Worm (Caenorhabditis elegans) whole organism, young adult: ENCODE results near the gene abu-2.

Source experiments
- B0336.3 ChIP-seq: fragments of 200-800 bp; sonication (Bioruptor generic); IDR thresholded peaks from 2 replicates; pipeline ENCODE4 v1.3.6; 2022; ENCODE audit warnings: missing genetic modification characterization, missing compliant biosample characterization
- F10E7.11 ChIP-seq: sonication (generic microtip); optimal IDR thresholded peaks from 2 replicates; lab custom pipeline; 2017; ENCODE audit warnings: mild to moderate bottlenecking, missing genetic modification characterization, moderate library complexity, missing compliant biosample characterization
- F52B5.7 ChIP-seq: sonication (generic microtip); optimal IDR thresholded peaks from 2 replicates; lab custom pipeline; 2016; ENCODE audit warnings: mild to moderate bottlenecking, missing genetic modification characterization, missing compliant biosample characterization
- F57A8.1 ChIP-seq: fragments of 200-800 bp; sonication (Bioruptor generic); optimal IDR thresholded peaks from 2 replicates; lab custom pipeline; 2018; ENCODE audit warnings: mild to moderate bottlenecking, missing genetic modification characterization, moderate library complexity, missing compliant biosample characterization
- Y53F4B.3 ChIP-seq: fragments of 200-800 bp; sonication (Bioruptor generic); IDR thresholded peaks from 2 replicates; pipeline ENCODE4 v1.3.6; 2022; ENCODE audit warnings: missing genetic modification reagents, missing genetic modification characterization, missing compliant biosample characterization
- Y95B8A.8 ChIP-seq: fragments of 200-800 bp; sonication (Bioruptor generic); IDR thresholded peaks from 2 replicates; pipeline ENCODE4 v1.3.6; 2022; ENCODE audit warnings: missing genetic modification reagents, missing genetic modification characterization, missing compliant biosample characterization
- ZK185.1 ChIP-seq: sonication (generic microtip); optimal IDR thresholded peaks from 2 replicates; lab custom pipeline; 2016; ENCODE audit warnings: mild to moderate bottlenecking, missing genetic modification characterization, missing compliant biosample characterization; ENCODE audit not compliant: poor library complexity, severe bottlenecking
- die-1 ChIP-seq: sonication (generic microtip); optimal IDR thresholded peaks from 2 replicates; lab custom pipeline; 2016; ENCODE audit warnings: missing genotype, mild to moderate bottlenecking, missing genetic modification characterization, missing compliant biosample characterization
- dox-1 ChIP-seq: fragments of 200-800 bp; sonication (Bioruptor generic); IDR thresholded peaks from 2 replicates; pipeline ENCODE4 v1.3.6; 2022; ENCODE audit warnings: missing genetic modification reagents, missing genetic modification characterization, missing compliant biosample characterization
- dpl-1 ChIP-seq: fragments of 150-350 bp; optimal IDR thresholded peaks from 2 replicates; lab custom pipeline; 2014; ENCODE audit warnings: missing biosample characterization, missing genetic modification reagents, missing genetic modification characterization
- efl-1 ChIP-seq: fragments of 150-350 bp; optimal IDR thresholded peaks from 2 replicates; lab custom pipeline; 2014; ENCODE audit warnings: missing biosample characterization, missing genetic modification reagents, missing genetic modification characterization
- egl-18 ChIP-seq: fragments of 200-800 bp; sonication (Bioruptor generic); IDR thresholded peaks from 2 replicates; pipeline ENCODE4 v1.3.6; 2022; ENCODE audit warnings: missing genetic modification reagents, missing genetic modification characterization, missing compliant biosample characterization
- ekl-4 ChIP-seq: fragments of 200-800 bp; sonication (Bioruptor generic); IDR thresholded peaks from 2 replicates; pipeline ENCODE4 v1.3.6; 2022; ENCODE audit warnings: missing genetic modification reagents, missing genetic modification characterization, missing compliant biosample characterization
- hmg-1.2 ChIP-seq: fragments of 200-800 bp; sonication (Bioruptor generic); IDR thresholded peaks from 2 replicates; pipeline ENCODE4 v1.3.6; 2022; ENCODE audit warnings: missing genetic modification reagents, missing genetic modification characterization, missing compliant biosample characterization
- lag-1 ChIP-seq: fragments of 200-800 bp; sonication (Bioruptor generic); IDR thresholded peaks from 2 replicates; pipeline ENCODE4 v1.3.6; 2022; ENCODE audit warnings: missing genetic modification reagents, missing genetic modification characterization, missing compliant biosample characterization
- lsy-27 ChIP-seq: sonication (generic microtip); optimal IDR thresholded peaks from 2 replicates; lab custom pipeline; 2017; ENCODE audit warnings: missing genetic modification characterization, mild to moderate bottlenecking, missing compliant biosample characterization, antibody characterized with exemption, missing genotype, borderline replicate concordance; ENCODE audit not compliant: insufficient read depth
- mcd-1 ChIP-seq: fragments of 200-800 bp; sonication (Bioruptor generic); IDR thresholded peaks from 2 replicates; pipeline ENCODE4 v1.3.6; 2022; ENCODE audit warnings: missing genetic modification reagents, missing genetic modification characterization, missing compliant biosample characterization
- nfyb-1 ChIP-seq: fragments of 200-800 bp; sonication (Bioruptor generic); IDR thresholded peaks from 2 replicates; pipeline ENCODE4 v1.3.6; 2022; ENCODE audit warnings: missing genetic modification reagents, missing genetic modification characterization, missing compliant biosample characterization
- nhr-179 ChIP-seq: sonication (generic microtip); optimal IDR thresholded peaks from 2 replicates; lab custom pipeline; 2016; ENCODE audit warnings: mild to moderate bottlenecking, missing genetic modification characterization, missing compliant biosample characterization
- nhr-80 ChIP-seq: sonication (generic microtip); optimal IDR thresholded peaks from 2 replicates; lab custom pipeline; 2016; ENCODE audit warnings: missing genetic modification characterization, missing compliant biosample characterization
- pha-4 ChIP-seq: fragments of 150-350 bp; sonication (generic microtip); optimal IDR thresholded peaks from 2 replicates; lab custom pipeline; 2014; ENCODE audit warnings: missing biosample characterization, missing genetic modification reagents, missing genetic modification characterization
- snpc-1.1 ChIP-seq: sonication (generic microtip); optimal IDR thresholded peaks from 2 replicates; lab custom pipeline; 2017; ENCODE audit warnings: missing genetic modification characterization, mild to moderate bottlenecking, missing compliant biosample characterization, antibody characterized with exemption, moderate library complexity, missing genotype, missing genetic modification reagents; ENCODE audit not compliant: insufficient read depth
- snpc-1.3 ChIP-seq: sonication (generic microtip); optimal IDR thresholded peaks from 2 replicates; lab custom pipeline; 2017; ENCODE audit warnings: missing genetic modification characterization, mild to moderate bottlenecking, missing compliant biosample characterization, antibody characterized with exemption, moderate library complexity, missing genotype, missing genetic modification reagents; ENCODE audit not compliant: insufficient read depth
- tbx-9 ChIP-seq: sonication (generic microtip); optimal IDR thresholded peaks from 2 replicates; lab custom pipeline; 2016; ENCODE audit warnings: borderline replicate concordance, missing genetic modification characterization, inconsistent platforms, missing compliant biosample characterization
- tlf-1 ChIP-seq: fragments of 200-800 bp; sonication (Bioruptor generic); optimal IDR thresholded peaks from 2 replicates; lab custom pipeline; 2018; ENCODE audit warnings: mild to moderate bottlenecking, missing genetic modification characterization, missing compliant biosample characterization
- zfh-2 ChIP-seq: fragments of 200-800 bp; sonication (Bioruptor generic); conservative IDR thresholded peaks from 2 replicates; pipeline ENCODE4 v1.3.6; 2022; ENCODE audit warnings: missing genetic modification reagents, missing genetic modification characterization, missing compliant biosample characterization
- ztf-25 ChIP-seq: fragments of 200-800 bp; sonication (Bioruptor generic); IDR thresholded peaks from 2 replicates; pipeline ENCODE4 v1.3.6; 2022; ENCODE audit warnings: missing genetic modification reagents, missing genetic modification characterization, missing compliant biosample characterization
- ztf-3 ChIP-seq: fragments of 200-800 bp; sonication (Bioruptor generic); optimal IDR thresholded peaks from 2 replicates; lab custom pipeline; 2018; ENCODE audit warnings: mild to moderate bottlenecking, missing genetic modification characterization, missing compliant biosample characterization

The abu-2 gene

ce11 chrX:1424509-1424908, 14.1 kb upstream of the abu-2 start, which contains the start of gene F19G12.3:
TSS of gene F19G12.3 (plus strand) at chrX:1424809.
- no peak for TF ChIP-seq nhr-179 (tag; lab: Kevin White, UChicago)
- 0 out of 2 replicates have a peak, but pooled peaks have one; percentile 8 for TF ChIP-seq zfh-2 (GFP tag; lab: Robert Waterston, UW)

- TF ChIP-seq nhr-80 (tag; lab: Kevin White, UChicago): peak; percentile 51
- peak; percentile 60; the same call in 1 of the 2 replicates for TF ChIP-seq dox-1
- TF ChIP-seq mcd-1 (GFP tag; lab: Robert Waterston, UW): 0 out of 2 replicates have a peak, but pooled peaks have one; percentile 13
Observed at ce11 chrX:1422221-1422620, 11.8 kb upstream of the abu-2 start.

ce11 chrX:1420524-1420923, 10.1 kb upstream of the abu-2 start:
- TF ChIP-seq ztf-3 (GFP tag; lab: Kevin White, UChicago) (no peak), F10E7.11 (tag; lab: Kevin White, UChicago) (no peak), dpl-1 (GFP tag; lab: Kevin White, UChicago) (no peak), pha-4 (tag; lab: Kevin White, UChicago) (no peak), tlf-1 (GFP tag; lab: Kevin White, UChicago) (no peak), tbx-9 (tag; lab: Kevin White, UChicago) (no peak), B0336.3 (GFP tag; lab: Robert Waterston, UW) (no peak), nhr-80 (tag; lab: Kevin White, UChicago) (peak; percentile 9), mcd-1 (GFP tag; lab: Robert Waterston, UW) (peak; percentile 46), snpc-1.3 (no peak), lsy-27 (tag; lab: Kevin White, UChicago) (no peak)

ce11 chrX:1419163-1419696, 8.8 kb upstream of the abu-2 start, which contains the start of gene F19G12.9:
TSS of gene F19G12.9 (plus strand) at chrX:1419213.
- TF ChIP-seq pha-4 (tag; lab: Kevin White, UChicago) (no peak), F52B5.7 (tag; lab: Kevin White, UChicago) (no peak), dpl-1 (GFP tag; lab: Kevin White, UChicago) (no peak), ZK185.1 (no peak), nfyb-1 (GFP tag; lab: Robert Waterston, UW) (no peak), hmg-1.2 (GFP tag; lab: Robert Waterston, UW) (peak; percentile 58), die-1 (tag; lab: Kevin White, UChicago) (no peak), Y53F4B.3 (GFP tag; lab: Robert Waterston, UW) (no peak), ekl-4 (GFP tag; lab: Robert Waterston, UW) (no peak), mcd-1 (GFP tag; lab: Robert Waterston, UW) (peak; percentile 84), ztf-25 (no peak), nhr-80 (tag; lab: Kevin White, UChicago) (peak; percentile 9), lag-1 (GFP tag; lab: Robert Waterston, UW) (no peak), efl-1 (GFP tag; lab: Kevin White, UChicago) (no peak), egl-18 (GFP tag; lab: Robert Waterston, UW) (no peak), F57A8.1 (GFP tag; lab: Kevin White, UChicago) (no peak), snpc-1.1 (no peak)
- TF ChIP-seq, all 124 proteins: peak for 3

ce11 chrX:1416776-1417354, 6.4 kb upstream of the abu-2 start, which contains the start of the genes F19G12.4 and F19G12.8:
TSS of gene F19G12.4 (plus strand) at chrX:1417304.
TSS of gene F19G12.8 (plus strand) at chrX:1417320.
- TF ChIP-seq mcd-1 (GFP tag; lab: Robert Waterston, UW) (0 out of 2 replicates have a peak, but pooled peaks have one; percentile 29), dox-1 (0 out of 2 replicates have a peak, but pooled peaks have one; percentile 28), Y95B8A.8 (GFP tag; lab: Robert Waterston, UW) (no peak), nhr-80 (tag; lab: Kevin White, UChicago) (peak; percentile 37)
